Fruit fly (Drosophila melanogaster): ENCODE measurements around the gene CG7394.

- TF ChIP-seq CG6854 (GFP tag; optimal IDR thresholded peaks at IDR 0.05) (no peak), Eip93F (GFP tag; optimal IDR thresholded peaks at IDR 0.05) (no peak), Hr38 (GFP tag; optimal IDR thresholded peaks at IDR 0.05) (no peak)
Observed at dm6 chr3L:11547302-11547994, 14.3 kb upstream of the CG7394 start.

All from whole organism, prepupa.